Fruit fly (Drosophila melanogaster) whole organism, wandering third instar larva: ENCODE data around the gene CycH.

Experiments
- Abd-B ChIP-seq: fragments of >200 bp; optimal IDR thresholded peaks from 2 replicates; lab custom pipeline; 2017; ENCODE audit warnings: missing biosample characterization, missing genetic modification characterization
- CrebA ChIP-seq: fragments of 200-800 bp; sonication (Bioruptor generic); optimal IDR thresholded peaks from 2 replicates; lab custom pipeline; 2016; ENCODE audit warnings: missing biosample characterization, mild to moderate bottlenecking, missing genetic modification characterization, borderline replicate concordance
- Jra ChIP-seq: sonication (Bioruptor generic); optimal IDR thresholded peaks from 2 replicates; lab custom pipeline; 2016; ENCODE audit warnings: missing biosample characterization, missing genetic modification characterization
- Mio ChIP-seq: sonication (Bioruptor generic); optimal IDR thresholded peaks from 2 replicates; lab custom pipeline; 2016; ENCODE audit warnings: missing biosample characterization, missing genetic modification characterization
- Myc ChIP-seq: fragments of >200 bp; optimal IDR thresholded peaks from 2 replicates; lab custom pipeline; 2017
- Vsx2 ChIP-seq: fragments of 200-300, 225-300 bp; sonication (Bioruptor generic); optimal IDR thresholded peaks from 2 replicates; lab custom pipeline; 2018; ENCODE audit warnings: missing biosample characterization, missing genetic modification characterization; ENCODE audit not compliant: partially characterized antibody
- pan ChIP-seq: fragments of >200 bp; optimal IDR thresholded peaks from 2 replicates; lab custom pipeline; 2017
- sv ChIP-seq: fragments of 200-800 bp; sonication (Bioruptor generic); optimal IDR thresholded peaks from 3 replicates; lab custom pipeline; 2016; ENCODE audit warnings: missing biosample characterization, missing genetic modification characterization
- usp ChIP-seq: fragments of >200 bp; optimal IDR thresholded peaks from 2 replicates; lab custom pipeline; 2017; ENCODE audit warnings: missing biosample characterization, missing genetic modification characterization

- TF ChIP-seq Myc (no peak), CrebA (no peak), usp (GFP tag; lab: Kevin White, UChicago) (no peak), Jra (GFP tag; lab: Kevin White, UChicago) (no peak), pan (lab: Kevin White, UChicago) (no peak), Vsx2 (peak; percentile 80), Mio (GFP tag; lab: Kevin White, UChicago) (no peak), Abd-B (GFP tag; lab: Kevin White, UChicago) (no peak), sv (no peak)
Observed at dm6 chr3L:21808568-21808967, 13.2 kb upstream of the CycH start, which contains the start of gene eg.
